Worm (Caenorhabditis elegans): ENCODE data around the gene scl-2.

ce11 chrIV:13093677-13094076 is 36.2 kb downstream of the scl-2 start, which contains the start of the genes prcc-1 and C39E9.12:
- TF ChIP-seq ztf-28 (GFP tag; IDR thresholded peaks at IDR 0.05) (no peak), snpc-1.1 (tag; optimal IDR thresholded peaks at IDR 0.05; ENCODE audit: insufficient read depth) (peak; percentile 58)
